Fruit fly (Drosophila melanogaster) whole organism, wandering third instar larva: Measurements from ENCODE around the gene mor.

Experiments used
- Abd-B ChIP-seq: fragments of >200 bp; optimal IDR thresholded peaks from 2 replicates; lab custom pipeline; 2017; ENCODE audit warnings: missing biosample characterization, missing genetic modification characterization
- CG32264 ChIP-seq: fragments of 200-800 bp; sonication (Bioruptor generic); optimal IDR thresholded peaks from 2 replicates; lab custom pipeline; 2016; ENCODE audit warnings: missing biosample characterization, missing genetic modification characterization
- CG9705 ChIP-seq: fragments of 200-800 bp; sonication (Bioruptor generic); optimal IDR thresholded peaks from 2 replicates; lab custom pipeline; 2018; ENCODE audit warnings: missing biosample characterization, mild to moderate bottlenecking, missing genetic modification characterization
- CrebA ChIP-seq: fragments of 200-800 bp; sonication (Bioruptor generic); optimal IDR thresholded peaks from 2 replicates; lab custom pipeline; 2016; ENCODE audit warnings: missing biosample characterization, mild to moderate bottlenecking, missing genetic modification characterization, borderline replicate concordance
- Dfd ChIP-seq: fragments of >200 bp; optimal IDR thresholded peaks from 2 replicates; lab custom pipeline; 2017; ENCODE audit warnings: missing biosample characterization, missing genetic modification characterization
- Dif ChIP-seq: fragments of 200-275, 200-300 bp; sonication (Bioruptor generic); optimal IDR thresholded peaks from 2 replicates; lab custom pipeline; 2018; ENCODE audit warnings: missing biosample characterization, missing genetic modification characterization; ENCODE audit not compliant: partially characterized antibody
- GATAd ChIP-seq: sonication (Bioruptor generic); optimal IDR thresholded peaks from 2 replicates; lab custom pipeline; 2016; ENCODE audit warnings: missing biosample characterization, missing genetic modification characterization
- HLH106 ChIP-seq: fragments of 200-800 bp; optimal IDR thresholded peaks from 3 replicates; lab custom pipeline; 2019; ENCODE audit warnings: missing biosample characterization, mild to moderate bottlenecking, missing genetic modification characterization, moderate library complexity
- Hnf4 ChIP-seq: fragments of 200-800 bp; sonication (Bioruptor generic); optimal IDR thresholded peaks from 2 replicates; lab custom pipeline; 2016; ENCODE audit warnings: missing biosample characterization, mild to moderate bottlenecking, missing genetic modification characterization
- Hr78 ChIP-seq: fragments of >200 bp; optimal IDR thresholded peaks from 2 replicates; lab custom pipeline; 2017; ENCODE audit warnings: missing biosample characterization, missing genetic modification characterization
- Hr83 ChIP-seq: fragments of 200-300 bp; sonication (Bioruptor generic); optimal IDR thresholded peaks from 2 replicates; lab custom pipeline; 2016; ENCODE audit warnings: missing biosample characterization, mild to moderate bottlenecking, missing genetic modification characterization, moderate library complexity; ENCODE audit not compliant: poor library complexity, severe bottlenecking
- Jra ChIP-seq: sonication (Bioruptor generic); optimal IDR thresholded peaks from 2 replicates; lab custom pipeline; 2016; ENCODE audit warnings: missing biosample characterization, missing genetic modification characterization
- Mio ChIP-seq: sonication (Bioruptor generic); optimal IDR thresholded peaks from 2 replicates; lab custom pipeline; 2016; ENCODE audit warnings: missing biosample characterization, missing genetic modification characterization
- N ChIP-seq: fragments of >200 bp; optimal IDR thresholded peaks from 2 replicates; lab custom pipeline; 2018; ENCODE audit warnings: missing biosample characterization, missing external identifiers, missing genetic modification characterization
- Rel ChIP-seq, 2 experiments: fragments of 200-800 bp; sonication (Bioruptor generic) in 1 of 2; optimal IDR thresholded peaks; 2 replicates in 1 of 2; 3 replicates in 1 of 2; lab custom pipeline; 2016 to 2019; ENCODE audit warnings: mild to moderate bottlenecking in 2 of 2, missing biosample characterization in 2 of 2, missing genetic modification characterization in 2 of 2, moderate library complexity in 1 of 2
- Vsx2 ChIP-seq: fragments of 200-300, 225-300 bp; sonication (Bioruptor generic); optimal IDR thresholded peaks from 2 replicates; lab custom pipeline; 2018; ENCODE audit warnings: missing biosample characterization, missing genetic modification characterization; ENCODE audit not compliant: partially characterized antibody
- br ChIP-seq: fragments of 200-800 bp; sonication (Bioruptor generic); optimal IDR thresholded peaks from 2 replicates; lab custom pipeline; 2016; ENCODE audit warnings: missing biosample characterization, missing genetic modification characterization
- brk ChIP-seq: fragments of 200-800 bp; sonication (Bioruptor generic); optimal IDR thresholded peaks from 2 replicates; lab custom pipeline; 2016; ENCODE audit warnings: missing biosample characterization, mild to moderate bottlenecking, missing genetic modification characterization
- dl ChIP-seq, 2 experiments: fragments of 175-275, 200-275 bp in 1 of 2; fragments of 200-275 bp in 1 of 2; sonication (Bioruptor generic); optimal IDR thresholded peaks; lab custom pipeline; 2018; ENCODE audit warnings: mild to moderate bottlenecking in 2 of 2, missing biosample characterization in 2 of 2, missing genetic modification characterization in 2 of 2, moderate library complexity in 2 of 2; ENCODE audit not compliant: partially characterized antibody in 2 of 2, insufficient read depth in 1 of 2
- ey ChIP-seq: fragments of 200-800 bp; sonication (Bioruptor generic); optimal IDR thresholded peaks from 2 replicates; lab custom pipeline; 2016; ENCODE audit warnings: missing biosample characterization, missing genetic modification characterization
- foxo ChIP-seq, 2 experiments: fragments of 200-800 bp; sonication (Bioruptor generic); optimal IDR thresholded peaks; 2 replicates in 1 of 2; 3 replicates in 1 of 2; lab custom pipeline; 2016 to 2017; ENCODE audit warnings: missing biosample characterization in 2 of 2, missing genetic modification characterization in 2 of 2
- fru ChIP-seq: fragments of 200-800 bp; sonication (Bioruptor generic); optimal IDR thresholded peaks from 3 replicates; lab custom pipeline; 2016; ENCODE audit warnings: missing biosample characterization, mild to moderate bottlenecking, missing genetic modification characterization
- h ChIP-seq: fragments of 200-800 bp; sonication (Bioruptor generic); optimal IDR thresholded peaks from 3 replicates; lab custom pipeline; 2016; ENCODE audit warnings: missing biosample characterization, mild to moderate bottlenecking, missing genetic modification characterization
- jim ChIP-seq: fragments of 175-275, 200-325 bp; sonication (Bioruptor generic); optimal IDR thresholded peaks from 2 replicates; lab custom pipeline; 2016; ENCODE audit warnings: missing biosample characterization, mild to moderate bottlenecking, missing genetic modification characterization
- lola ChIP-seq: fragments of >200 bp; optimal IDR thresholded peaks from 2 replicates; lab custom pipeline; 2017; ENCODE audit warnings: missing biosample characterization, missing genetic modification characterization
- pan ChIP-seq: fragments of >200 bp; optimal IDR thresholded peaks from 2 replicates; lab custom pipeline; 2017
- psq ChIP-seq: fragments of 200-800 bp; sonication (Bioruptor generic); optimal IDR thresholded peaks from 3 replicates; lab custom pipeline; 2017; ENCODE audit warnings: missing biosample characterization, mild to moderate bottlenecking, missing genetic modification characterization, moderate library complexity
- sage ChIP-seq: fragments of 200-800 bp; sonication (Bioruptor generic); optimal IDR thresholded peaks from 2 replicates; lab custom pipeline; 2016; ENCODE audit warnings: missing biosample characterization, mild to moderate bottlenecking, missing genetic modification characterization
- tai ChIP-seq: sonication (Bioruptor generic); optimal IDR thresholded peaks from 2 replicates; lab custom pipeline; 2016; ENCODE audit warnings: missing biosample characterization, missing genetic modification characterization
- usp ChIP-seq: fragments of >200 bp; optimal IDR thresholded peaks from 2 replicates; lab custom pipeline; 2017; ENCODE audit warnings: missing biosample characterization, missing genetic modification characterization
- woc ChIP-seq: sonication (Bioruptor generic); optimal IDR thresholded peaks from 2 replicates; lab custom pipeline; 2016; ENCODE audit warnings: missing biosample characterization, mild to moderate bottlenecking, missing genetic modification characterization

The mor gene

dm6 chr3R:15991593-15991992 is 18.9 kb upstream of the mor start:
- TF ChIP-seq jim (GFP tag; lab: Kevin White, UChicago) (no peak), Rel (GFP tag; optimal IDR thresholded peaks at IDR 0.05; lab: Kevin White, UChicago) (no peak), Rel (tag; optimal IDR thresholded peaks at IDR 0.05; lab: Kevin White, UChicago) (peak; percentile 11)

- TF ChIP-seq woc (no peak), CG9705 (no peak), sage (no peak), HLH106 (no peak)
These were observed 16.7 kb upstream of the mor start for dm6 chr3R:15989217-15989921.

dm6 chr3R:15988353-15988752 is 15.6 kb upstream of the mor start:
- TF ChIP-seq Abd-B (GFP tag; lab: Kevin White, UChicago) (no peak), CrebA (no peak), psq (no peak), brk (GFP tag; lab: Kevin White, UChicago) (no peak), ey (GFP tag; lab: Kevin White, UChicago) (no peak), GATAd (GFP tag; lab: Kevin White, UChicago) (no peak), Mio (no peak), foxo (GFP tag; optimal IDR thresholded peaks at IDR 0.05; lab: Kevin White, UChicago) (no peak), Hr78 (GFP tag; lab: Kevin White, UChicago) (no peak), br (GFP tag; lab: Kevin White, UChicago) (no peak)

dm6 chr3R:15987064-15987649 is 14.4 kb upstream of the mor start:
- no peak for TF ChIP-seq Rel (GFP tag; optimal IDR thresholded peaks at IDR 0.05; lab: Kevin White, UChicago)
- peak; percentile 85 for TF ChIP-seq Rel (tag; optimal IDR thresholded peaks at IDR 0.05; lab: Kevin White, UChicago)
- TF ChIP-seq jim (GFP tag; lab: Kevin White, UChicago): no peak
- no peak for TF ChIP-seq h (GFP tag; lab: Kevin White, UChicago)

dm6 chr3R:15985762-15986214 is 13.1 kb upstream of the mor start, which contains the start of gene srp:
srp (plus strand) TSS chr3R:15986152.
- TF ChIP-seq sage: no peak
- no peak for TF ChIP-seq GATAd (GFP tag; lab: Kevin White, UChicago)
- no peak for TF ChIP-seq pan (lab: Kevin White, UChicago)
- no peak for TF ChIP-seq N (GFP tag; lab: Kevin White, UChicago)
- TF ChIP-seq ey (GFP tag; lab: Kevin White, UChicago): no peak
- no peak for TF ChIP-seq br (GFP tag; lab: Kevin White, UChicago)
- TF ChIP-seq dl (GFP tag; optimal IDR thresholded peaks at IDR 0.05; lab: Kevin White, UChicago; ENCODE audit: insufficient read depth in 1 of 2, partially characterized antibody in 2 of 2): no peak
- no peak for TF ChIP-seq Dif (GFP tag; lab: Kevin White, UChicago)
- TF ChIP-seq Hr83 (GFP tag; lab: Kevin White, UChicago): no peak
- no peak for TF ChIP-seq HLH106
- TF ChIP-seq Rel (GFP tag; optimal IDR thresholded peaks at IDR 0.05; lab: Kevin White, UChicago): no peak
- peak; percentile 86 for TF ChIP-seq Rel (tag; optimal IDR thresholded peaks at IDR 0.05; lab: Kevin White, UChicago)
- TF ChIP-seq Dfd (GFP tag; lab: Kevin White, UChicago): no peak
- TF ChIP-seq usp (GFP tag; lab: Kevin White, UChicago): no peak
- TF ChIP-seq psq: no peak
- no peak for TF ChIP-seq Mio
- TF ChIP-seq Jra (GFP tag; lab: Kevin White, UChicago): no peak
- TF ChIP-seq woc: no peak
- TF ChIP-seq tai (GFP tag; lab: Kevin White, UChicago): no peak
- TF ChIP-seq Hnf4 (GFP tag; lab: Kevin White, UChicago): no peak
- TF ChIP-seq CG32264 (GFP tag; lab: Kevin White, UChicago): no peak
- no peak for TF ChIP-seq lola
- peak; percentile 40 for TF ChIP-seq fru
- no peak for TF ChIP-seq Vsx2 (GFP tag; lab: Kevin White, UChicago)
- peak; percentile 83 for TF ChIP-seq h (GFP tag; lab: Kevin White, UChicago)
- TF ChIP-seq Hr78 (GFP tag; lab: Kevin White, UChicago): no peak
